In the genomic region with DNA sequence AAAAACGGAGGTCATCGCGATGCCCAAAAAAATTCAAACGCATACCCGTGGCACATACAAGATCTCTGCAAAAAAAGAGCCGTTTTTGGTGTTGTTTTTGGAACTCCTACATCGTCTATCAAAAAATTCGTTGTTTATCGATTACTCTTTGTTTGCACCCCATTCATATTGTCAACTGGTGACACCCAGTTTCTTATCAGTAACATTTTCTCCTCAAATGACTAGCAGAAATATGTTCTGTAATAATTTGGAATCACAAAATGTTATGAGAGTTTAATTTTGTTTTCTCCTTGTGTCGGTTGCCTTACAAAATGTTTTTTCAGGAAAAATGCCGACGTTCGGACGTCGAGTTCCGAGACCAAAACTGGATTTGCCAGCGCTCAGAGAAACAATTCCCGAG, we compare ENCODE assay signal across 6 worm cellular contexts.
A peak's percentile ranks its signal among the peaks of the same experiment; 100 is the strongest.
TF ChIP-seq lines count a peak whose summit lies in the region.

A gene (plus strand): TSS at position 318 of the 400 bp plus-strand sequence.

TF ChIP-seq in whole organism, L1 larva, 84 proteins besides CTCF, POLR2A, EP300 and RAD21:
- TF ChIP-seq lin-35 (GFP tag; optimal IDR thresholded peaks at IDR 0.05; lab: Kevin White, UChicago) (no peak), elt-2 (tag; optimal IDR thresholded peaks at IDR 0.05; lab: Kevin White, UChicago) (peak; percentile 42)

TF ChIP-seq in whole organism, L2 larva, 48 proteins besides CTCF, POLR2A, EP300 and RAD21:
- no peak for TF ChIP-seq nhr-12 (tag; optimal IDR thresholded peaks at IDR 0.05; lab: Kevin White, UChicago)
- TF ChIP-seq fos-1 (tag; optimal IDR thresholded peaks at IDR 0.05; lab: Kevin White, UChicago): peak; percentile 49
- no peak for TF ChIP-seq ceh-16 (tag; optimal IDR thresholded peaks at IDR 0.05; lab: Kevin White, UChicago)
- TF ChIP-seq egl-27 (tag; optimal IDR thresholded peaks at IDR 0.05; lab: Kevin White, UChicago): no peak
- TF ChIP-seq snpc-4 (tag; optimal IDR thresholded peaks at IDR 0.05; lab: Kevin White, UChicago): no peak

TF ChIP-seq in whole organism, L3 larva, 47 proteins besides CTCF, POLR2A, EP300 and RAD21:
- TF ChIP-seq nhr-43 (tag; optimal IDR thresholded peaks at IDR 0.05; lab: Kevin White, UChicago; ENCODE audit: poor library complexity, severe bottlenecking) (no peak), elt-2 (tag; optimal IDR thresholded peaks at IDR 0.05; lab: Kevin White, UChicago) (peak; percentile 58), pqm-1 (tag; optimal IDR thresholded peaks at IDR 0.05; lab: Kevin White, UChicago) (peak; percentile 25), pha-4 (tag; optimal IDR thresholded peaks at IDR 0.05; lab: Kevin White, UChicago) (peak; percentile 50)

TF ChIP-seq in whole organism, L4 larva, 104 proteins besides CTCF, POLR2A, EP300 and RAD21:
- TF ChIP-seq dmd-6 (GFP tag; IDR thresholded peaks at IDR 0.05; lab: Robert Waterston, UW) (peak; percentile 33; the same call in 1 of the 2 replicates), unc-130 (GFP tag; optimal IDR thresholded peaks at IDR 0.05; lab: Kevin White, UChicago) (no peak), daf-16 (GFP tag; optimal IDR thresholded peaks at IDR 0.05; lab: Kevin White, UChicago) (no peak), daf-16 (tag; optimal IDR thresholded peaks at IDR 0.05; lab: Kevin White, UChicago) (peak; percentile 91), pqm-1 (tag; optimal IDR thresholded peaks at IDR 0.05; lab: Kevin White, UChicago) (peak; percentile 52), nhr-28 (tag; optimal IDR thresholded peaks at IDR 0.05; lab: Kevin White, UChicago) (peak; percentile 45), R02D3.7 (tag; optimal IDR thresholded peaks at IDR 0.05; lab: Kevin White, UChicago) (no peak)
TF ChIP-seq in whole organism, L4 larva: peak in this region for 4.

TF ChIP-seq in whole organism, late embryonic, 69 proteins besides CTCF, POLR2A, EP300 and RAD21:
- TF ChIP-seq ceh-31 (tag; optimal IDR thresholded peaks at IDR 0.05; lab: Kevin White, UChicago) (no peak), elt-2 (tag; optimal IDR thresholded peaks at IDR 0.05; lab: Kevin White, UChicago) (peak; percentile 10)
TF ChIP-seq in whole organism, late embryonic: peak in this region for 1.

TF ChIP-seq in whole organism, young adult, 124 proteins besides CTCF, POLR2A, EP300 and RAD21:
- TF ChIP-seq cebp-2 (GFP tag; IDR thresholded peaks at IDR 0.05; lab: Robert Waterston, UW) (no peak), nhr-80 (tag; optimal IDR thresholded peaks at IDR 0.05; lab: Kevin White, UChicago) (peak; percentile 57)
TF ChIP-seq in whole organism, young adult: peak in this region for 1.
